Worm (Caenorhabditis elegans) whole organism, L4/young adult: Measurements from ENCODE around the gene egg-3.

ENCODE experiments used
- dao-5 ChIP-seq: sonication (generic microtip); optimal IDR thresholded peaks from 2 replicates; lab custom pipeline; 2016; ENCODE audit warnings: missing genotype, missing genetic modification characterization, moderate library complexity, missing compliant biosample characterization
- him-1 ChIP-seq: sonication (generic microtip); optimal IDR thresholded peaks from 2 replicates; lab custom pipeline; 2016; ENCODE audit warnings: missing genotype, missing genetic modification reagents, missing genetic modification characterization, missing compliant biosample characterization

DNA sequence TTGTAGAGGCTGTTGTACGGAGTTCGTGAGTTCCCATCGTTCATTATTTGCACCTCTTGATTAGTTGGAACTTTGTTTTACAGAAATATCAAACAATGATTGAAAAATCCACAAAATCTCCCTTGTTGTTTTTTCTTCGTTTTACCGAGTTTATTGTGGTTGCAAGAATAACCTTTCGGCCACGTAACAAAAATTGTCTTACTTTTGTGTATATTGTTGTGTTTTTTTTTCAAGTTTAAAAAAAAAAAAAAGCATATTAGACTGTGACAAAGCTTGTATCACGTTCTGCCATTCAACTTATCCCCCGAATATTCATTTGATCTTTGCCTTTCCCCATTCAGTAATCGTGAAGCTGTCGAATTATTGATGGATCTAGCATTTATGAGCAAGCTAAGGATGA lies 32.9 kb upstream of the egg-3 start, which contains the start of gene F44F4.10:
- TF ChIP-seq him-1 (tag; lab: Kevin White, UChicago) (no peak), dao-5 (tag; lab: Kevin White, UChicago) (no peak)
